Fruit fly (Drosophila melanogaster) whole organism, embryonic: ENCODE measurements around the gene Rhp.

Experiments
- BEAF-32 ChIP-seq: fragments of 200-800 bp; sonication (Bioruptor generic); optimal IDR thresholded peaks from 3 replicates; lab custom pipeline; 2017; ENCODE audit warnings: missing biosample characterization, missing genetic modification characterization, mild to moderate bottlenecking, moderate library complexity, missing genetic modification reagents
- CG10959 ChIP-seq: fragments of 200-800 bp; sonication (Bioruptor generic); IDR thresholded peaks from 2 replicates; pipeline ENCODE4 v1.3.6; 2022; ENCODE audit warnings: missing biosample characterization, missing genetic modification characterization
- CG11504 ChIP-seq: fragments of 200-800 bp; sonication (Bioruptor generic); optimal IDR thresholded peaks from 3 replicates; lab custom pipeline; 2019; ENCODE audit warnings: missing biosample characterization, mild to moderate bottlenecking, missing genetic modification characterization, moderate library complexity
- CG12299 ChIP-seq: fragments of 200-800 bp; sonication (Bioruptor generic); optimal IDR thresholded peaks from 2 replicates; lab custom pipeline; 2018; ENCODE audit warnings: missing biosample characterization, mild to moderate bottlenecking, missing genetic modification characterization
- CG1233 ChIP-seq: fragments of 200-800 bp; sonication (Bioruptor generic); optimal IDR thresholded peaks from 4 replicates; lab custom pipeline; 2018; ENCODE audit warnings: missing biosample characterization, mild to moderate bottlenecking, missing genetic modification characterization
- CG12744 ChIP-seq: fragments of 200-800 bp; sonication (Bioruptor generic); optimal IDR thresholded peaks from 2 replicates; lab custom pipeline; 2016; ENCODE audit warnings: missing biosample characterization, missing genetic modification characterization
- CG14965 ChIP-seq: fragments of 200-800 bp; sonication (Bioruptor generic); optimal IDR thresholded peaks from 2 replicates; lab custom pipeline; 2016; ENCODE audit warnings: missing biosample characterization, missing genetic modification characterization, borderline replicate concordance
- CG15514 ChIP-seq: fragments of 200-800 bp; sonication (Bioruptor generic); optimal IDR thresholded peaks from 3 replicates; lab custom pipeline; 2017; ENCODE audit warnings: missing biosample characterization, missing genetic modification characterization, mild to moderate bottlenecking, moderate library complexity, missing genetic modification reagents
- CG17385 ChIP-seq: fragments of 200-800 bp; sonication (Bioruptor generic); optimal IDR thresholded peaks from 3 replicates; lab custom pipeline; 2018; ENCODE audit warnings: missing biosample characterization, mild to moderate bottlenecking, missing genetic modification characterization
- CG31441 ChIP-seq: fragments of 200-800 bp; sonication (Bioruptor generic); IDR thresholded peaks from 2 replicates; pipeline ENCODE4 v1.3.6; 2022; ENCODE audit warnings: missing biosample characterization, missing genetic modification characterization
- CG3163 ChIP-seq: fragments of 200-800 bp; sonication (Bioruptor generic); optimal IDR thresholded peaks from 3 replicates; lab custom pipeline; 2016; ENCODE audit warnings: missing biosample characterization, missing genetic modification characterization
- CG32767 ChIP-seq: fragments of 200-800 bp; sonication (Bioruptor generic); IDR thresholded peaks from 2 replicates; pipeline ENCODE4 v1.3.6; 2022; ENCODE audit warnings: missing biosample characterization, missing genetic modification characterization
- CG42726 ChIP-seq: fragments of 200-800 bp; sonication (Bioruptor generic); IDR thresholded peaks from 2 replicates; pipeline ENCODE4 v1.3.6; 2022; ENCODE audit warnings: missing biosample characterization, missing genetic modification characterization; ENCODE audit not compliant: partially characterized antibody
- CG4360 ChIP-seq: fragments of 200-800 bp; sonication (Bioruptor generic); IDR thresholded peaks from 2 replicates; pipeline ENCODE4 v1.3.6; 2022; ENCODE audit warnings: missing biosample characterization, missing genetic modification characterization
- CG4617 ChIP-seq: fragments of 200-800 bp; sonication (Bioruptor generic); optimal IDR thresholded peaks from 3 replicates; lab custom pipeline; 2016; ENCODE audit warnings: missing biosample characterization, missing genetic modification characterization, borderline replicate concordance
- CG7839 ChIP-seq: fragments of 200-800 bp; sonication (Bioruptor generic); optimal IDR thresholded peaks from 3 replicates; lab custom pipeline; 2018; ENCODE audit warnings: missing biosample characterization, mild to moderate bottlenecking, missing genetic modification characterization, moderate library complexity
- CG7963 ChIP-seq: fragments of 200-800 bp; sonication (Bioruptor generic); IDR thresholded peaks from 3 replicates; pipeline ENCODE4 v1.3.6; 2022; ENCODE audit warnings: missing biosample characterization, missing genetic modification characterization; ENCODE audit not compliant: partially characterized antibody
- CG9437 ChIP-seq: fragments of 200-800 bp; sonication (Bioruptor generic); optimal IDR thresholded peaks from 2 replicates; lab custom pipeline; 2018; ENCODE audit warnings: missing biosample characterization, mild to moderate bottlenecking, missing genetic modification characterization
- CG9727 ChIP-seq: fragments of 200-800 bp; sonication (Bioruptor generic); optimal IDR thresholded peaks from 3 replicates; lab custom pipeline; 2017; ENCODE audit warnings: missing biosample characterization, mild to moderate bottlenecking, missing genetic modification characterization
- Camta ChIP-seq: fragments of 200-800 bp; sonication (Bioruptor generic); optimal IDR thresholded peaks from 2 replicates; lab custom pipeline; 2016; ENCODE audit warnings: missing biosample characterization, missing genetic modification characterization
- CoRest ChIP-seq: fragments of 200-800 bp; sonication (Bioruptor generic); optimal IDR thresholded peaks from 3 replicates; lab custom pipeline; 2018; ENCODE audit warnings: missing biosample characterization, mild to moderate bottlenecking, missing genetic modification characterization, moderate library complexity
- D19A ChIP-seq: fragments of 200-800 bp; optimal IDR thresholded peaks from 3 replicates; lab custom pipeline; 2019; ENCODE audit warnings: missing biosample characterization, mild to moderate bottlenecking, missing genetic modification characterization, moderate library complexity
- Dip2 ChIP-seq: fragments of 200-800 bp; sonication (Bioruptor generic); IDR thresholded peaks from 2 replicates; pipeline ENCODE4 v1.3.6; 2022; ENCODE audit warnings: missing biosample characterization, missing genetic modification characterization
- E2f1 ChIP-seq: fragments of 200-800 bp; sonication (Bioruptor generic); IDR thresholded peaks from 2 replicates; pipeline ENCODE4 v1.3.6; 2022; ENCODE audit warnings: missing biosample characterization, missing genetic modification characterization
- Eip74EF ChIP-seq, 2 experiments: fragments of 200-800 bp in 1 of 2; fragments of >200 bp in 1 of 2; sonication (Bioruptor generic) in 1 of 2; optimal IDR thresholded peaks; 2 replicates each; lab custom pipeline; 2017 to 2019; ENCODE audit warnings: missing biosample characterization in 2 of 2, missing genetic modification characterization in 2 of 2, mild to moderate bottlenecking in 1 of 2, moderate library complexity in 1 of 2
- Gug ChIP-seq: fragments of 200-800 bp; sonication (Bioruptor generic); IDR thresholded peaks from 4 replicates; pipeline ENCODE4 v1.3.6; 2022; ENCODE audit warnings: missing biosample characterization, missing genetic modification characterization
- H15 ChIP-seq: fragments of 200-800 bp; sonication (Bioruptor generic); IDR thresholded peaks from 3 replicates; pipeline ENCODE4 v1.3.6; 2022; ENCODE audit warnings: missing biosample characterization, missing genetic modification characterization
- HLHmδ ChIP-seq: fragments of 200-800 bp; sonication (Bioruptor generic); optimal IDR thresholded peaks from 2 replicates; lab custom pipeline; 2018; ENCODE audit warnings: missing biosample characterization, mild to moderate bottlenecking, missing genetic modification characterization, moderate library complexity
- HmgD ChIP-seq: fragments of 200-800 bp; sonication (Bioruptor generic); optimal IDR thresholded peaks from 3 replicates; lab custom pipeline; 2016; ENCODE audit warnings: missing biosample characterization, missing genetic modification characterization
- MTF-1 ChIP-seq: fragments of 200-800 bp; sonication (Bioruptor generic); optimal IDR thresholded peaks from 2 replicates; lab custom pipeline; 2018; ENCODE audit warnings: missing biosample characterization, mild to moderate bottlenecking, missing genetic modification characterization, borderline replicate concordance
- Mes4 ChIP-seq: fragments of 200-800 bp; sonication (Bioruptor generic); optimal IDR thresholded peaks from 2 replicates; lab custom pipeline; 2016; ENCODE audit warnings: missing biosample characterization, missing genetic modification characterization
- NC2α ChIP-seq: fragments of 200-800 bp; sonication (Bioruptor generic); optimal IDR thresholded peaks from 2 replicates; lab custom pipeline; 2016; ENCODE audit warnings: missing biosample characterization, missing genetic modification characterization
- Sry-β ChIP-seq: fragments of 200-800 bp; sonication (Bioruptor generic); optimal IDR thresholded peaks from 2 replicates; lab custom pipeline; 2018; ENCODE audit warnings: missing biosample characterization, mild to moderate bottlenecking, missing genetic modification characterization, moderate library complexity
- al ChIP-seq: fragments of 200-800 bp; sonication (Bioruptor generic); IDR thresholded peaks from 2 replicates; pipeline ENCODE4 v1.3.6; 2022; ENCODE audit warnings: missing biosample characterization, missing genetic modification characterization
- ap ChIP-seq: fragments of 200-800 bp; sonication (Bioruptor generic); IDR thresholded peaks from 2 replicates; pipeline ENCODE4 v1.3.6; 2022; ENCODE audit warnings: missing biosample characterization, missing genetic modification characterization
- ato ChIP-seq: fragments of 200-800 bp; sonication (Bioruptor generic); IDR thresholded peaks from 2 replicates; pipeline ENCODE4 v1.3.6; 2022; ENCODE audit warnings: missing biosample characterization, missing genetic modification characterization; ENCODE audit not compliant: partially characterized antibody
- chm ChIP-seq: fragments of 200-800 bp; sonication (Bioruptor generic); IDR thresholded peaks from 2 replicates; pipeline ENCODE4 v1.3.6; 2022; ENCODE audit warnings: missing biosample characterization, missing genetic modification characterization
- fd102C ChIP-seq: fragments of 200-800 bp; sonication (Bioruptor generic); optimal IDR thresholded peaks from 2 replicates; lab custom pipeline; 2018; ENCODE audit warnings: missing biosample characterization, mild to moderate bottlenecking, missing genetic modification characterization, moderate library complexity
- ftz-f1 ChIP-seq: fragments of 200-800 bp; sonication (Bioruptor generic); optimal IDR thresholded peaks from 2 replicates; lab custom pipeline; 2016; ENCODE audit warnings: missing biosample characterization, missing genetic modification characterization
- gce ChIP-seq: fragments of 200-800 bp; sonication (Bioruptor generic); IDR thresholded peaks from 3 replicates; pipeline ENCODE4 v1.3.6; 2022; ENCODE audit warnings: missing biosample characterization, missing genetic modification characterization
- gcm2 ChIP-seq: fragments of 200-800 bp; sonication (Bioruptor generic); optimal IDR thresholded peaks from 2 replicates; lab custom pipeline; 2016; ENCODE audit warnings: missing biosample characterization, missing genetic modification characterization
- hbn ChIP-seq: fragments of 200-800 bp; sonication (Bioruptor generic); IDR thresholded peaks from 2 replicates; pipeline ENCODE4 v1.3.6; 2022; ENCODE audit warnings: missing biosample characterization, missing genetic modification characterization; ENCODE audit not compliant: partially characterized antibody
- kah ChIP-seq: fragments of 200-800 bp; sonication (Bioruptor generic); optimal IDR thresholded peaks from 2 replicates; lab custom pipeline; 2018; ENCODE audit warnings: missing biosample characterization, mild to moderate bottlenecking, missing genetic modification characterization
- lmd ChIP-seq: fragments of 200-800 bp; sonication (Bioruptor generic); IDR thresholded peaks from 2 replicates; pipeline ENCODE4 v1.3.6; 2022; ENCODE audit warnings: missing biosample characterization, missing genetic modification characterization
- phol ChIP-seq: fragments of 200-800 bp; sonication (Bioruptor generic); optimal IDR thresholded peaks from 3 replicates; lab custom pipeline; 2018; ENCODE audit warnings: missing biosample characterization, mild to moderate bottlenecking, missing genetic modification characterization, moderate library complexity
- pzg ChIP-seq: fragments of 200-800 bp; sonication (Bioruptor generic); optimal IDR thresholded peaks from 3 replicates; lab custom pipeline; 2018; ENCODE audit warnings: missing biosample characterization, mild to moderate bottlenecking, missing genetic modification characterization, moderate library complexity
- repo ChIP-seq: fragments of 200-800 bp; sonication (Bioruptor generic); optimal IDR thresholded peaks from 2 replicates; lab custom pipeline; 2016; ENCODE audit warnings: missing biosample characterization, missing genetic modification characterization
- run ChIP-seq: fragments of 200-800 bp; sonication (Bioruptor generic); optimal IDR thresholded peaks from 3 replicates; lab custom pipeline; 2018; ENCODE audit warnings: missing biosample characterization, mild to moderate bottlenecking, missing genetic modification characterization
- unc-4 ChIP-seq: fragments of 200-800 bp; sonication (Bioruptor generic); IDR thresholded peaks from 2 replicates; pipeline ENCODE4 v1.3.6; 2022; ENCODE audit warnings: missing biosample characterization, missing genetic modification characterization; ENCODE audit not compliant: partially characterized antibody

The Rhp gene

dm6 chrX:15740288-15740726 lies 48.4 kb upstream of the Rhp start (continued):
- TF ChIP-seq pzg (peak; percentile 7), HLHmδ (GFP tag; lab: Kevin White, UChicago) (no peak), Gug (GFP tag; lab: Robert Waterston, UW) (peak; percentile 64; the same call in 3 of the 4 replicates), phol (tag; lab: Kevin White, UChicago) (peak; percentile 52), CG17385 (GFP tag; lab: Kevin White, UChicago) (peak; percentile 68), Mes4 (GFP tag; lab: Kevin White, UChicago) (no peak), gcm2 (peak; percentile 45), al (GFP tag; lab: Robert Waterston, UW) (peak; percentile 66; the same call in 1 of the 2 replicates), MTF-1 (peak; percentile 7), CG10959 (GFP tag; lab: Robert Waterston, UW) (peak; percentile 46; the same call in 1 of the 2 replicates), Sry-β (GFP tag; lab: Kevin White, UChicago) (no peak), CG32767 (GFP tag; lab: Robert Waterston, UW) (no peak), CG12299 (peak; percentile 32), CG31441 (GFP tag; lab: Robert Waterston, UW) (peak; percentile 62; the same call in 1 of the 2 replicates), CG9727 (GFP tag; lab: Kevin White, UChicago) (peak; percentile 60), Camta (peak; percentile 20), hbn (no peak), H15 (0 out of 3 replicates have a peak, but pooled peaks have one; percentile 44), CoRest (tag; lab: Kevin White, UChicago) (peak; percentile 71), lmd (GFP tag; lab: Robert Waterston, UW) (peak; percentile 71; the same call in 1 of the 2 replicates), CG4360 (GFP tag; lab: Robert Waterston, UW) (no peak), Eip74EF (GFP tag; optimal IDR thresholded peaks at IDR 0.05; lab: Kevin White, UChicago) (peak in 1 of 2 experiments; percentile 43), CG11504 (tag; lab: Kevin White, UChicago) (peak; percentile 74), E2f1 (peak; percentile 72), repo (GFP tag; lab: Kevin White, UChicago) (no peak), chm (GFP tag; lab: Robert Waterston, UW) (peak; percentile 62; the same call in 1 of the 2 replicates), HmgD (GFP tag; lab: Kevin White, UChicago) (no peak), fd102C (no peak), CG4617 (no peak), CG12744 (GFP tag; lab: Kevin White, UChicago) (peak; percentile 51), D19A (tag; lab: Kevin White, UChicago) (peak; percentile 37), kah (peak; percentile 23), run (no peak), gce (GFP tag; lab: Robert Waterston, UW) (no peak), CG1233 (peak; percentile 46), ap (GFP tag; lab: Robert Waterston, UW) (peak; percentile 34; the same call in 1 of the 2 replicates), CG15514 (GFP tag; lab: Kevin White, UChicago) (peak; percentile 79), CG3163 (GFP tag; lab: Kevin White, UChicago) (no peak), ftz-f1 (GFP tag; lab: Kevin White, UChicago) (no peak), BEAF-32 (GFP tag; lab: Kevin White, UChicago) (no peak), NC2α (no peak), Dip2 (GFP tag; lab: Robert Waterston, UW) (no peak), CG9437 (GFP tag; lab: Kevin White, UChicago) (no peak), ato (no peak), CG14965 (GFP tag; lab: Kevin White, UChicago) (no peak), CG42726 (GFP tag; lab: Robert Waterston, UW) (no peak), unc-4 (no peak), CG7963 (GFP tag; lab: Robert Waterston, UW) (no peak), CG7839 (peak; percentile 77)
